Fruit fly (Drosophila melanogaster) whole organism, embryonic: ENCODE data around the gene CG17264.

Experiments
- Atf-2 ChIP-seq: fragments of 200-800 bp; sonication (Bioruptor generic); optimal IDR thresholded peaks from 2 replicates; lab custom pipeline; 2016; ENCODE audit warnings: missing biosample characterization, missing genetic modification characterization
- Bdp1 ChIP-seq: fragments of 200-800 bp; sonication (Bioruptor generic); optimal IDR thresholded peaks from 3 replicates; lab custom pipeline; 2016; ENCODE audit warnings: missing biosample characterization, missing genetic modification characterization
- Bgb ChIP-seq: fragments of 200-800 bp; sonication (Bioruptor generic); IDR thresholded peaks from 2 replicates; pipeline ENCODE4 v1.3.6; 2022; ENCODE audit warnings: missing biosample characterization, missing genetic modification characterization; ENCODE audit not compliant: partially characterized antibody
- BtbVII ChIP-seq: fragments of 200-800 bp; sonication (Bioruptor generic); optimal IDR thresholded peaks from 3 replicates; lab custom pipeline; 2017; ENCODE audit warnings: missing biosample characterization, mild to moderate bottlenecking, missing genetic modification characterization
- CG10147 ChIP-seq: fragments of 200-800 bp; sonication (Bioruptor generic); optimal IDR thresholded peaks from 2 replicates; lab custom pipeline; 2019; ENCODE audit warnings: missing biosample characterization, mild to moderate bottlenecking, missing genetic modification characterization, moderate library complexity
- CG10321 ChIP-seq: fragments of 200-800 bp; sonication (Bioruptor generic); IDR thresholded peaks from 2 replicates; pipeline ENCODE4 v1.3.6; 2022; ENCODE audit warnings: missing biosample characterization, missing genetic modification characterization
- CG11085 ChIP-seq: fragments of 200-800 bp; sonication (Bioruptor generic); IDR thresholded peaks from 2 replicates; pipeline ENCODE4 v1.3.6; 2022; ENCODE audit warnings: missing biosample characterization, missing genetic modification characterization
- CG11093 ChIP-seq: fragments of 200-800 bp; sonication (Bioruptor generic); IDR thresholded peaks from 3 replicates; pipeline ENCODE4 v1.3.6; 2022; ENCODE audit warnings: missing biosample characterization, missing genetic modification characterization
- CG12299 ChIP-seq: fragments of 200-800 bp; sonication (Bioruptor generic); optimal IDR thresholded peaks from 2 replicates; lab custom pipeline; 2018; ENCODE audit warnings: missing biosample characterization, mild to moderate bottlenecking, missing genetic modification characterization
- CG1792 ChIP-seq: fragments of 200-800 bp; sonication (Bioruptor generic); optimal IDR thresholded peaks from 2 replicates; lab custom pipeline; 2016; ENCODE audit warnings: missing biosample characterization, missing genetic modification characterization
- CG18262 ChIP-seq: fragments of 200-800 bp; optimal IDR thresholded peaks from 3 replicates; lab custom pipeline; 2019; ENCODE audit warnings: missing biosample characterization, mild to moderate bottlenecking, missing genetic modification characterization, moderate library complexity
- CG2712 ChIP-seq: fragments of 200-800 bp; optimal IDR thresholded peaks from 3 replicates; lab custom pipeline; 2019; ENCODE audit warnings: missing biosample characterization, mild to moderate bottlenecking, missing genetic modification characterization, moderate library complexity
- CG4424 ChIP-seq: fragments of 200-800 bp; sonication (Bioruptor generic); optimal IDR thresholded peaks from 3 replicates; lab custom pipeline; 2016; ENCODE audit warnings: missing biosample characterization, missing genetic modification characterization
- CG4820 ChIP-seq: fragments of 200-800 bp; sonication (Bioruptor generic); optimal IDR thresholded peaks from 3 replicates; lab custom pipeline; 2016; ENCODE audit warnings: missing biosample characterization, missing genetic modification characterization
- CG6272 ChIP-seq: fragments of 200-800 bp; sonication (Bioruptor generic); IDR thresholded peaks from 2 replicates; pipeline ENCODE4 v1.3.6; 2022; ENCODE audit warnings: missing biosample characterization, missing genetic modification characterization
- CG6683 ChIP-seq: fragments of 200-800 bp; sonication (Bioruptor generic); optimal IDR thresholded peaks from 2 replicates; lab custom pipeline; 2017; ENCODE audit warnings: missing biosample characterization, mild to moderate bottlenecking, missing genetic modification characterization, missing genetic modification reagents
- CG6689 ChIP-seq: fragments of 200-800 bp; sonication (Bioruptor generic); IDR thresholded peaks from 2 replicates; pipeline ENCODE4 v1.3.6; 2022; ENCODE audit warnings: missing biosample characterization, missing genetic modification characterization
- CG6791 ChIP-seq: fragments of 200-800 bp; sonication (Bioruptor generic); IDR thresholded peaks from 3 replicates; pipeline ENCODE4 v1.3.6; 2022; ENCODE audit warnings: missing biosample characterization, missing genetic modification characterization; ENCODE audit not compliant: partially characterized antibody
- CG7271 ChIP-seq: fragments of 200-800 bp; sonication (Bioruptor generic); optimal IDR thresholded peaks from 2 replicates; lab custom pipeline; 2018; ENCODE audit warnings: missing biosample characterization, mild to moderate bottlenecking, missing genetic modification characterization, moderate library complexity
- CG9876 ChIP-seq: fragments of 200-800 bp; sonication (Bioruptor generic); optimal IDR thresholded peaks from 2 replicates; lab custom pipeline; 2016; ENCODE audit warnings: missing biosample characterization, missing genetic modification characterization
- CHES-1-like ChIP-seq: fragments of 200-800 bp; sonication (Bioruptor generic); optimal IDR thresholded peaks from 2 replicates; lab custom pipeline; 2016; ENCODE audit warnings: missing biosample characterization, missing genetic modification characterization
- Dll ChIP-seq: fragments of 200-800 bp; sonication (Bioruptor generic); IDR thresholded peaks from 4 replicates; pipeline ENCODE4 v1.3.6; 2022; ENCODE audit warnings: missing biosample characterization, missing genetic modification characterization; ENCODE audit not compliant: partially characterized antibody
- Drgx ChIP-seq: fragments of 200-800 bp; sonication (Bioruptor generic); IDR thresholded peaks from 2 replicates; pipeline ENCODE4 v1.3.6; 2022; ENCODE audit warnings: missing biosample characterization, missing genetic modification characterization
- E2f1 ChIP-seq: fragments of 200-800 bp; sonication (Bioruptor generic); IDR thresholded peaks from 2 replicates; pipeline ENCODE4 v1.3.6; 2022; ENCODE audit warnings: missing biosample characterization, missing genetic modification characterization
- ERR ChIP-seq: fragments of 200-800 bp; sonication (Bioruptor generic); optimal IDR thresholded peaks from 2 replicates; lab custom pipeline; 2016; ENCODE audit warnings: missing biosample characterization, missing genetic modification characterization
- Elba2 ChIP-seq: fragments of 200-800 bp; sonication (Bioruptor generic); optimal IDR thresholded peaks from 3 replicates; lab custom pipeline; 2016; ENCODE audit warnings: missing biosample characterization, missing genetic modification characterization
- Fer1 ChIP-seq: fragments of 200-800 bp; sonication (Bioruptor generic); optimal IDR thresholded peaks from 2 replicates; lab custom pipeline; 2017; ENCODE audit warnings: missing biosample characterization, mild to moderate bottlenecking, missing genetic modification characterization
- HmgD ChIP-seq: fragments of 200-800 bp; sonication (Bioruptor generic); optimal IDR thresholded peaks from 3 replicates; lab custom pipeline; 2016; ENCODE audit warnings: missing biosample characterization, missing genetic modification characterization
- Lhr ChIP-seq: fragments of 200-800 bp; sonication (Bioruptor generic); optimal IDR thresholded peaks from 3 replicates; lab custom pipeline; 2017; ENCODE audit warnings: mild to moderate bottlenecking, missing biosample characterization, missing genetic modification reagents, missing genetic modification characterization
- Oli ChIP-seq: fragments of 200-800 bp; sonication (Bioruptor generic); optimal IDR thresholded peaks from 2 replicates; lab custom pipeline; 2018; ENCODE audit warnings: missing biosample characterization, mild to moderate bottlenecking, missing genetic modification characterization, moderate library complexity
- Ravus ChIP-seq: fragments of 200-800 bp; sonication (Bioruptor generic); IDR thresholded peaks from 2 replicates; pipeline ENCODE4 v1.3.6; 2022; ENCODE audit warnings: missing biosample characterization, missing genetic modification characterization
- Sin3A ChIP-seq: fragments of >200 bp; optimal IDR thresholded peaks from 2 replicates; lab custom pipeline; 2018
- Six4 ChIP-seq: fragments of 200-800 bp; sonication (Bioruptor generic); optimal IDR thresholded peaks from 2 replicates; lab custom pipeline; 2016; ENCODE audit warnings: missing biosample characterization, missing genetic modification characterization
- Sox100B ChIP-seq: fragments of 200-800 bp; sonication (Bioruptor generic); optimal IDR thresholded peaks from 3 replicates; lab custom pipeline; 2018; ENCODE audit warnings: missing biosample characterization, mild to moderate bottlenecking, missing genetic modification characterization
- Sox102F ChIP-seq: fragments of 200-800 bp; sonication (Bioruptor generic); optimal IDR thresholded peaks from 2 replicates; lab custom pipeline; 2018; ENCODE audit warnings: missing biosample characterization, mild to moderate bottlenecking, missing genetic modification characterization, moderate library complexity
- Sry-δ ChIP-seq: fragments of 200-800 bp; sonication (Bioruptor generic); optimal IDR thresholded peaks from 2 replicates; lab custom pipeline; 2016; ENCODE audit warnings: missing biosample characterization, missing genetic modification characterization
- Trl ChIP-seq, 3 experiments: fragments of >200 bp in 2 of 3; fragments of 200-800 bp in 1 of 3; sonication (Bioruptor generic) in 1 of 3; optimal IDR thresholded peaks; 2 replicates in 1 of 3; 3 replicates in 2 of 3; lab custom pipeline; 2016 to 2017; ENCODE audit warnings: missing biosample characterization in 1 of 3, missing genetic modification characterization in 1 of 3
- Xbp1 ChIP-seq: fragments of 200-800 bp; sonication (Bioruptor generic); optimal IDR thresholded peaks from 3 replicates; lab custom pipeline; 2016; ENCODE audit warnings: missing biosample characterization, mild to moderate bottlenecking, missing genetic modification characterization
- chinmo ChIP-seq: fragments of 200-800 bp; sonication (Bioruptor generic); IDR thresholded peaks from 4 replicates; pipeline ENCODE4 v1.3.6; 2022; ENCODE audit warnings: missing biosample characterization, missing genetic modification characterization; ENCODE audit not compliant: partially characterized antibody
- ci ChIP-seq: fragments of 200-800 bp; sonication (Bioruptor generic); IDR thresholded peaks from 3 replicates; pipeline ENCODE4 v1.3.6; 2022; ENCODE audit warnings: missing biosample characterization, missing genetic modification characterization
- dysf ChIP-seq: fragments of 200-800 bp; sonication (Bioruptor generic); IDR thresholded peaks from 3 replicates; pipeline ENCODE4 v1.3.6; 2022; ENCODE audit warnings: missing biosample characterization, missing genetic modification characterization
- en ChIP-seq: fragments of 200-800 bp; sonication (Bioruptor generic); optimal IDR thresholded peaks from 2 replicates; lab custom pipeline; 2016; ENCODE audit warnings: missing biosample characterization, missing genetic modification characterization
- esg ChIP-seq: fragments of 200-800 bp; sonication (Bioruptor generic); conservative IDR thresholded peaks from 2 replicates; pipeline ENCODE4 v1.3.6; 2022; ENCODE audit warnings: missing biosample characterization, missing genetic modification characterization
- gcm2 ChIP-seq: fragments of 200-800 bp; sonication (Bioruptor generic); optimal IDR thresholded peaks from 2 replicates; lab custom pipeline; 2016; ENCODE audit warnings: missing biosample characterization, missing genetic modification characterization
- grau ChIP-seq: fragments of 200-800 bp; optimal IDR thresholded peaks from 3 replicates; lab custom pipeline; 2019; ENCODE audit warnings: missing biosample characterization, mild to moderate bottlenecking, missing genetic modification characterization, moderate library complexity
- nmo ChIP-seq: fragments of 200-800 bp; sonication (Bioruptor generic); optimal IDR thresholded peaks from 2 replicates; lab custom pipeline; 2018; ENCODE audit warnings: missing biosample characterization, mild to moderate bottlenecking, missing genetic modification characterization, moderate library complexity
- oc ChIP-seq: fragments of 200-800 bp; sonication (Bioruptor generic); optimal IDR thresholded peaks from 2 replicates; lab custom pipeline; 2018; ENCODE audit warnings: missing biosample characterization, mild to moderate bottlenecking, missing genetic modification characterization, moderate library complexity
- odd ChIP-seq: fragments of 200-800 bp; sonication (Bioruptor generic); optimal IDR thresholded peaks from 2 replicates; lab custom pipeline; 2017; ENCODE audit warnings: missing biosample characterization, mild to moderate bottlenecking, missing genetic modification characterization
- sens-2 ChIP-seq: fragments of 200-800 bp; sonication (Bioruptor generic); IDR thresholded peaks from 2 replicates; pipeline ENCODE4 v1.3.6; 2022; ENCODE audit warnings: missing biosample characterization, missing genetic modification characterization
- stc ChIP-seq: fragments of 200-800 bp; sonication (Bioruptor generic); IDR thresholded peaks from 2 replicates; pipeline ENCODE4 v1.3.6; 2022; ENCODE audit warnings: missing biosample characterization, missing genetic modification characterization
- tap ChIP-seq: fragments of 200-800 bp; optimal IDR thresholded peaks from 3 replicates; lab custom pipeline; 2019; ENCODE audit warnings: missing biosample characterization, mild to moderate bottlenecking, missing genetic modification characterization, moderate library complexity
- tgo ChIP-seq: fragments of 200-800 bp; sonication (Bioruptor generic); IDR thresholded peaks from 3 replicates; pipeline ENCODE4 v1.3.6; 2022; ENCODE audit warnings: missing biosample characterization, missing genetic modification characterization

The CG17264 gene

dm6 chr2L:3039774-3040173 lies 21.5 kb downstream of the CG17264 start, which contains the start of the genes cnir and CG17221 (continued):
- peak; percentile 67 for TF ChIP-seq grau (tag; lab: Kevin White, UChicago)
- peak; percentile 64 for TF ChIP-seq Six4 (GFP tag; lab: Kevin White, UChicago)
- no peak for TF ChIP-seq CG1792 (GFP tag; lab: Kevin White, UChicago)
- TF ChIP-seq Sox102F (GFP tag; lab: Kevin White, UChicago) = peak; percentile 60
- TF ChIP-seq gcm2 (GFP tag; lab: Kevin White, UChicago) = peak; percentile 53
- peak; percentile 79 for TF ChIP-seq CHES-1-like (GFP tag; lab: Kevin White, UChicago)
- no peak for TF ChIP-seq CG11093 (GFP tag; lab: Robert Waterston, UW)
- TF ChIP-seq Ravus (GFP tag; lab: Robert Waterston, UW) = no peak
- TF ChIP-seq Bgb = peak; percentile 38; the same call in 1 of the 2 replicates
- TF ChIP-seq CG4424 (GFP tag; lab: Kevin White, UChicago) = peak; percentile 68
- TF ChIP-seq stc (GFP tag; lab: Robert Waterston, UW) = no peak
- peak; percentile 55 for TF ChIP-seq CG10147 (GFP tag; lab: Kevin White, UChicago)
- peak; percentile 62 for TF ChIP-seq CG4820 (GFP tag; lab: Kevin White, UChicago)
- TF ChIP-seq odd (GFP tag; lab: Kevin White, UChicago) = no peak
- TF ChIP-seq Sox100B (GFP tag; lab: Kevin White, UChicago) = peak; percentile 44
- no peak for TF ChIP-seq CG6791 (GFP tag; lab: Robert Waterston, UW)
- no peak for TF ChIP-seq E2f1
- peak; percentile 17; the same call in 1 of the 2 replicates for TF ChIP-seq CG6272 (GFP tag; lab: Robert Waterston, UW)
- no peak for TF ChIP-seq Trl (optimal IDR thresholded peaks at IDR 0.05; lab: Kevin White, UChicago)
- TF ChIP-seq Trl (GFP tag; optimal IDR thresholded peaks at IDR 0.05; lab: Kevin White, UChicago) = peak; percentile 87
- no peak for TF ChIP-seq Lhr
- peak; percentile 47 for TF ChIP-seq Oli
- peak; percentile 10 for TF ChIP-seq tap
- no peak for TF ChIP-seq dysf (GFP tag; lab: Robert Waterston, UW)
- TF ChIP-seq CG2712 (tag; lab: Kevin White, UChicago) = peak; percentile 72
- no peak for TF ChIP-seq sens-2 (GFP tag; lab: Robert Waterston, UW)
- TF ChIP-seq chinmo (GFP tag; lab: Robert Waterston, UW) = no peak
- no peak for TF ChIP-seq CG6683 (GFP tag; lab: Kevin White, UChicago)
- TF ChIP-seq CG10321 (GFP tag; lab: Robert Waterston, UW) = no peak
- peak; percentile 76 for TF ChIP-seq Elba2 (GFP tag; lab: Kevin White, UChicago)
- no peak for TF ChIP-seq Sin3A
- 0 out of 2 replicates have a peak, but pooled peaks have one; percentile 9 for TF ChIP-seq CG11085 (GFP tag; lab: Robert Waterston, UW)
- TF ChIP-seq HmgD (GFP tag; lab: Kevin White, UChicago) = no peak
- peak; percentile 61 for TF ChIP-seq CG12299 (tag; lab: Kevin White, UChicago)
- peak; percentile 32 for TF ChIP-seq BtbVII
- TF ChIP-seq CG9876 = no peak
- no peak for TF ChIP-seq esg (GFP tag; lab: Robert Waterston, UW)
- no peak for TF ChIP-seq tgo (GFP tag; lab: Robert Waterston, UW)
- TF ChIP-seq CG18262 (tag; lab: Kevin White, UChicago) = peak; percentile 55
- no peak for TF ChIP-seq Bdp1 (GFP tag; lab: Kevin White, UChicago)
- no peak for TF ChIP-seq ci (GFP tag; lab: Robert Waterston, UW)
- TF ChIP-seq Drgx = no peak
- TF ChIP-seq nmo (GFP tag; lab: Kevin White, UChicago) = peak; percentile 75
- peak; percentile 79 for TF ChIP-seq Fer1 (GFP tag; lab: Kevin White, UChicago)
- TF ChIP-seq CG7271 (tag; lab: Kevin White, UChicago) = no peak
- TF ChIP-seq Dll (GFP tag; lab: Robert Waterston, UW) = peak; percentile 72
- peak; percentile 39 for TF ChIP-seq en
- TF ChIP-seq Xbp1 (GFP tag; lab: Kevin White, UChicago) = peak; percentile 76
- peak; percentile 48 for TF ChIP-seq ERR (GFP tag; lab: Kevin White, UChicago)
- no peak for TF ChIP-seq oc (tag; lab: Kevin White, UChicago)
- peak; percentile 55 for TF ChIP-seq CG6689 (GFP tag; lab: Robert Waterston, UW)
- TF ChIP-seq Atf-2 (GFP tag; lab: Kevin White, UChicago) = peak; percentile 51
- TF ChIP-seq Sry-δ (GFP tag; lab: Kevin White, UChicago) = peak; percentile 72
